Worm (Caenorhabditis elegans) whole organism, early embryonic: ENCODE measurements around the gene lgc-22.

Source experiments
- B0310.2 ChIP-seq: sonication (generic microtip); optimal IDR thresholded peaks from 2 replicates; lab custom pipeline; 2016; ENCODE audit warnings: mild to moderate bottlenecking, missing genetic modification characterization, missing compliant biosample characterization
- F13C5.2 ChIP-seq: sonication (generic microtip); optimal IDR thresholded peaks from 2 replicates; lab custom pipeline; 2017; ENCODE audit warnings: mild to moderate bottlenecking, missing genetic modification characterization, inconsistent platforms, missing compliant biosample characterization
- aly-1 ChIP-seq: sonication (generic microtip); optimal IDR thresholded peaks from 2 replicates; lab custom pipeline; 2016; ENCODE audit warnings: missing genetic modification characterization, missing compliant biosample characterization
- ama-1 ChIP-seq: fragments of 150-350 bp; optimal IDR thresholded peaks from 2 replicates; lab custom pipeline; 2014
- ceh-13 ChIP-seq: fragments of 200-800 bp; sonication (Bioruptor generic); optimal IDR thresholded peaks from 2 replicates; lab custom pipeline; 2018; ENCODE audit warnings: mild to moderate bottlenecking, missing genetic modification characterization, missing compliant biosample characterization
- ceh-36 ChIP-seq: sonication (generic microtip); optimal IDR thresholded peaks from 2 replicates; lab custom pipeline; 2016; ENCODE audit warnings: missing genetic modification characterization, inconsistent platforms, missing compliant biosample characterization
- ets-7 ChIP-seq: sonication (generic microtip); optimal IDR thresholded peaks from 2 replicates; lab custom pipeline; 2016; ENCODE audit warnings: missing genotype, missing genetic modification characterization, missing compliant biosample characterization
- flt-1 ChIP-seq: fragments of 200-800 bp; sonication (Bioruptor generic); IDR thresholded peaks from 2 replicates; pipeline ENCODE4 v1.3.6; 2022; ENCODE audit warnings: missing genetic modification characterization, missing compliant biosample characterization
- hmbx-1 ChIP-seq: sonication (generic microtip); optimal IDR thresholded peaks from 2 replicates; lab custom pipeline; 2016; ENCODE audit warnings: mild to moderate bottlenecking, missing genetic modification characterization, missing compliant biosample characterization
- hmg-4 ChIP-seq: fragments of 200-800 bp; sonication (Bioruptor generic); optimal IDR thresholded peaks from 2 replicates; lab custom pipeline; 2018; ENCODE audit warnings: mild to moderate bottlenecking, missing genetic modification characterization, missing compliant biosample characterization
- hnd-1 ChIP-seq: sonication (generic microtip); optimal IDR thresholded peaks from 2 replicates; lab custom pipeline; 2016; ENCODE audit warnings: missing genetic modification characterization, missing compliant biosample characterization
- pes-1 ChIP-seq: fragments of 200-800 bp; sonication (Bioruptor generic); IDR thresholded peaks from 2 replicates; pipeline ENCODE4 v1.3.6; 2022; ENCODE audit warnings: missing genetic modification reagents, missing genetic modification characterization, missing compliant biosample characterization
- scrt-1 ChIP-seq: fragments of 200-800 bp; sonication (Bioruptor generic); IDR thresholded peaks from 2 replicates; pipeline ENCODE4 v1.3.6; 2022; ENCODE audit warnings: missing genetic modification characterization, missing compliant biosample characterization
- sea-1 ChIP-seq: fragments of 200-800 bp; sonication (Bioruptor generic); conservative IDR thresholded peaks from 2 replicates; pipeline ENCODE4 v1.3.6; 2022; ENCODE audit warnings: missing genetic modification characterization, missing compliant biosample characterization
- tbx-11 ChIP-seq: fragments of 200-800 bp; sonication (Bioruptor generic); IDR thresholded peaks from 2 replicates; pipeline ENCODE4 v1.3.6; 2022; ENCODE audit warnings: missing genetic modification characterization, missing compliant biosample characterization
- tbx-37 ChIP-seq: fragments of 200-800 bp; sonication (Bioruptor generic); conservative IDR thresholded peaks from 2 replicates; pipeline ENCODE4 v1.3.6; 2022; ENCODE audit warnings: missing genetic modification reagents, missing genetic modification characterization, missing compliant biosample characterization
- tra-4 ChIP-seq: sonication (generic microtip); optimal IDR thresholded peaks from 2 replicates; lab custom pipeline; 2017; ENCODE audit warnings: missing genetic modification characterization, missing compliant biosample characterization

lgc-22 gene

DNA sequence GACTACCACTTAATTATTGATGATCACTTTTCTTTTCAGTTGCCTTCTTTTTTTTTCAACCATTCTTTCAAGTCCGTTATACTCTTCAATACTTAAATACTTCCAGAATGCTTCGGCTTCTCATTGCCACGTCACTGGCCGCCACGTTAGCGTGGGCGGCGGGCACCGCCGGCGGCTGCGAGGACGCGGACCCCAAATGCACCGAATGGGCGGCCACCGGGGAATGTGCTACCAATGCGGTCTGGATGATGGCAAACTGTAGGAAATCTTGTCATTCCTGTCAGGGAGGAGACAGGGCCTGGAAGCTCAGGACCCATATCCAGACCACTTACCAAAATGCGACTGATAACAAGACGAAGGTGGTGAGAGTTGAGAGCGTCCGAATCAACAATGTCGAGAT, at the start of gene lgc-22:
lgc-22 (plus strand) TSS at position 105 of the 400 bp plus-strand sequence.
- TF ChIP-seq sea-1 (GFP tag; lab: Robert Waterston, UW): no peak
- TF ChIP-seq tra-4: no peak
- TF ChIP-seq F13C5.2 (tag; lab: Kevin White, UChicago): no peak
- no peak for TF ChIP-seq tbx-11 (GFP tag; lab: Robert Waterston, UW)
- TF ChIP-seq B0310.2 (tag; lab: Kevin White, UChicago): no peak
- TF ChIP-seq hmbx-1: no peak

ce11 chrIV:4254989-4255582, 46.0 kb upstream of the lgc-22 start:
- TF ChIP-seq aly-1 (tag; lab: Kevin White, UChicago) (peak; percentile 1), sea-1 (GFP tag; lab: Robert Waterston, UW) (no peak)

- TF ChIP-seq ceh-36 (no peak), tra-4 (no peak), hmg-4 (GFP tag; lab: Kevin White, UChicago) (no peak), hnd-1 (tag; lab: Kevin White, UChicago) (no peak), sea-1 (GFP tag; lab: Robert Waterston, UW) (no peak), aly-1 (tag; lab: Kevin White, UChicago) (no peak), tbx-37 (GFP tag; lab: Robert Waterston, UW) (no peak), pes-1 (no peak)
Measured at ce11 chrIV:4259433-4259832, 41.7 kb upstream of the lgc-22 start.

DNA sequence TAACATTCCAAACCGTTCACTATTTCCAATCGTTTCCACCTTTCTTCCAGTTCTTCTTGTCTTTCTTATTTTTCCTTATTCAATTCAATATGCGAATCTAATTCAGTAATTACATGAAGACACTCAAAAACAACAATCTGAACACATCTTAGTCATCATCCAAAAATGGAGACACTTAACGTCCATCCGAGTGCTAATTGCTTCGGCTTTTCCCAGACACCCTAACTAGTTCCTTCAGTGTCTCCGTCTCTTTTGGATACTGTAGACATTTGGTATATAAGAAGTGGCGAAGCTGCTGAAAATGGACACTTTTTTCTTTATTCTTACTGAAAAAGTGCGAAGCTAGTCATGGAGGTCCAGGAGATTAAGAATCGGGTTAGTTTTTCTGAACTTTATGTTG, 38.1 kb upstream of the lgc-22 start, which contains the start of gene col-33:
col-33 (plus strand) TSS at position 301 of the 400 bp plus-strand sequence.
- TF ChIP-seq B0310.2 (tag; lab: Kevin White, UChicago): no peak
- TF ChIP-seq hmbx-1: no peak

- no peak for TF ChIP-seq hnd-1 (tag; lab: Kevin White, UChicago)
- no peak for TF ChIP-seq ceh-13 (GFP tag; lab: Kevin White, UChicago)
- TF ChIP-seq flt-1: no peak
- TF ChIP-seq B0310.2 (tag; lab: Kevin White, UChicago): no peak
- no peak for TF ChIP-seq scrt-1
- TF ChIP-seq aly-1 (tag; lab: Kevin White, UChicago): no peak
- no peak for TF ChIP-seq tra-4
- no peak for TF ChIP-seq tbx-11 (GFP tag; lab: Robert Waterston, UW)
- TF ChIP-seq F13C5.2 (tag; lab: Kevin White, UChicago): no peak
- TF ChIP-seq hmg-4 (GFP tag; lab: Kevin White, UChicago): no peak
- no peak for TF ChIP-seq ets-7 (tag; lab: Kevin White, UChicago)
- TF ChIP-seq pes-1: no peak
- no peak for TF ChIP-seq hmbx-1
Measured at ce11 chrIV:4264649-4265048, 36.5 kb upstream of the lgc-22 start.

DNA sequence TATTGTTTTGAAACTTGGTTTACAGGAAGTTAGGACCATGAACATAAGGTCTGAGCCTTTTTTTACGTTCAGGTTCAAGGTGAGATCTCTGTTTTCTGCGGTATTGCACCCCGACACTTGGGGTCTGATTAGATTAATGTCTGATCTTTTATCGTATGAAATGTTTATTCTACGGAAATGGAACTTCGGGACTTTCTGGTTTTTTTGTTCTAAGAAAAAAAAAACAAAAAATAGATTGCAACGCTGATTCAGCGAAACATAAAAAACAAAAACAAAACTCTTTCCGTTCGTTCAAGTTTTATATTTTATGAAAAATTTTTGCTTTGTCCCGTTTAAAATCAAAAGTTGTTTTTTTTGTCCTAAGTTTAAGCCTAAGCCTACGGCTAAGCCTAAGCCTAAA, 35.9 kb upstream of the lgc-22 start, which contains the start of gene F36A4.5:
F36A4.5 (plus strand) TSS at position 301 of the 400 bp plus-strand sequence.
- no peak for TF ChIP-seq B0310.2 (tag; lab: Kevin White, UChicago)
- no peak for TF ChIP-seq hmg-4 (GFP tag; lab: Kevin White, UChicago)
- no peak for TF ChIP-seq tbx-11 (GFP tag; lab: Robert Waterston, UW)

DNA sequence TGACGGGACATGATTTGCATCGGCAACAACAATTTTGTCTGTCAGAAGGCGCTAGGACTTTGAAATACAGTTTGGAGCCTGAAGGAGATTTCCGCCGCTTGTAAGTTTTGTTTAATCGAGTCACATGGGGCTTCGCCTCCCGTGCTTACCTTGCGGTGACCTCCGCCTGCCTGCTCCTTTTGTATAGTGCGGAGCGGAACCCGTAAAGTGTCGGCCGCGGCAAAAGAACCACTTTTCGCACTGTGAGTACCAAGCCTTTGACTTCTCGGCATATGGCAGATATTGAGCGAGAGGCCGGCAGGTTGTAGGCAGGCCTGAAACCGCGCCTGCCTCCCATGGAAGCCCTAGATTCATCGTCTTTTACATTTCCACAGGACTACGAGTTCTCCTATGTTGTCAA, 35.2 kb upstream of the lgc-22 start:
- TF ChIP-seq tbx-37 (GFP tag; lab: Robert Waterston, UW) (no peak), tra-4 (no peak), aly-1 (tag; lab: Kevin White, UChicago) (no peak), scrt-1 (no peak), hmbx-1 (no peak), hnd-1 (tag; lab: Kevin White, UChicago) (no peak), ama-1 (lab: Kevin White, UChicago) (no peak), hmg-4 (GFP tag; lab: Kevin White, UChicago) (no peak), ets-7 (tag; lab: Kevin White, UChicago) (no peak), tbx-11 (GFP tag; lab: Robert Waterston, UW) (no peak), pes-1 (no peak)

- no peak for TF ChIP-seq ets-7 (tag; lab: Kevin White, UChicago)
- TF ChIP-seq hmg-4 (GFP tag; lab: Kevin White, UChicago): no peak
- no peak for TF ChIP-seq hmbx-1
Measured at ce11 chrIV:4267320-4267719, 33.8 kb upstream of the lgc-22 start, which contains the start of gene F36A4.4. TSS of gene F36A4.4 (plus strand) at chrIV:4267620.

DNA sequence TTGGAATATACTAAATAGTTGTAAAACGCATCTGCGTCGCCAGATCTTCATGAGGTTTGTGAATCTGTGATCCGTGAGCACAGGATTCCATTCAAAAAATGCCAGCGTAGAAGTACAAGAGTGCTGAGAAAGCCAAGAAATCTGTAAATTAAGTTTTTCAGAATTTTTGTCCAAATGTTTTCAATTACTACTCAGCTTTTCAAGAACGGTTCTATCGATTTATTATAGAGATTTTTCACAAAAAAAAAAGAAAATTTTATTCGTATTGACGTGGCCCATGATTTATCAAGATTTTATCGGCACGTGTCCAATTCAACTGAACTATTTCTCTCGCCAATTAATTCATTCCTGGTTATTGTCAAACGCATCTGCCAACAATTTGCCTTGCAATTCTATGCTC, 31.8 kb upstream of the lgc-22 start, which contains the start of gene F36A4.3:
F36A4.3 (plus strand) TSS at position 301 of the 400 bp plus-strand sequence.
- no peak for TF ChIP-seq ceh-13 (GFP tag; lab: Kevin White, UChicago)
- TF ChIP-seq ceh-36: no peak
- no peak for TF ChIP-seq ets-7 (tag; lab: Kevin White, UChicago)
- no peak for TF ChIP-seq pes-1
- no peak for TF ChIP-seq tra-4
- no peak for TF ChIP-seq hnd-1 (tag; lab: Kevin White, UChicago)
